Fruit fly (Drosophila melanogaster) whole organism, embryonic: ENCODE data around the gene CG12728.

Experiments
- Adf1 ChIP-seq: fragments of 200-800 bp; sonication (Bioruptor generic); IDR thresholded peaks from 2 replicates; pipeline ENCODE4 v1.3.6; 2022; ENCODE audit warnings: missing biosample characterization, missing genetic modification characterization
- Bgb ChIP-seq: fragments of 200-800 bp; sonication (Bioruptor generic); IDR thresholded peaks from 2 replicates; pipeline ENCODE4 v1.3.6; 2022; ENCODE audit warnings: missing biosample characterization, missing genetic modification characterization; ENCODE audit not compliant: partially characterized antibody
- CG11504 ChIP-seq: fragments of 200-800 bp; sonication (Bioruptor generic); optimal IDR thresholded peaks from 3 replicates; lab custom pipeline; 2019; ENCODE audit warnings: missing biosample characterization, mild to moderate bottlenecking, missing genetic modification characterization, moderate library complexity
- CG14667 ChIP-seq: fragments of 200-800 bp; sonication (Bioruptor generic); IDR thresholded peaks from 2 replicates; pipeline ENCODE4 v1.3.6; 2022; ENCODE audit warnings: missing biosample characterization, missing genetic modification characterization
- CG1529 ChIP-seq: fragments of 200-800 bp; sonication (Bioruptor generic); optimal IDR thresholded peaks from 3 replicates; lab custom pipeline; 2018; ENCODE audit warnings: missing biosample characterization, missing genetic modification characterization
- CG1647 ChIP-seq: fragments of 200-800 bp; sonication (Bioruptor generic); optimal IDR thresholded peaks from 3 replicates; lab custom pipeline; 2016; ENCODE audit warnings: missing biosample characterization, missing genetic modification characterization
- CG17385 ChIP-seq: fragments of 200-800 bp; sonication (Bioruptor generic); optimal IDR thresholded peaks from 3 replicates; lab custom pipeline; 2018; ENCODE audit warnings: missing biosample characterization, mild to moderate bottlenecking, missing genetic modification characterization
- CG17802 ChIP-seq: fragments of 200-800 bp; sonication (Bioruptor generic); optimal IDR thresholded peaks from 2 replicates; lab custom pipeline; 2018; ENCODE audit warnings: missing biosample characterization, mild to moderate bottlenecking, missing genetic modification characterization, moderate library complexity
- CG32532 ChIP-seq: fragments of 200-800 bp; sonication (Bioruptor generic); IDR thresholded peaks from 2 replicates; pipeline ENCODE4 v1.3.6; 2022; ENCODE audit warnings: missing biosample characterization, missing genetic modification characterization
- CG4617 ChIP-seq: fragments of 200-800 bp; sonication (Bioruptor generic); optimal IDR thresholded peaks from 3 replicates; lab custom pipeline; 2016; ENCODE audit warnings: missing biosample characterization, missing genetic modification characterization, borderline replicate concordance
- CG4820 ChIP-seq: fragments of 200-800 bp; sonication (Bioruptor generic); optimal IDR thresholded peaks from 3 replicates; lab custom pipeline; 2016; ENCODE audit warnings: missing biosample characterization, missing genetic modification characterization
- CG6765 ChIP-seq: fragments of 200-800 bp; sonication (Bioruptor generic); optimal IDR thresholded peaks from 3 replicates; lab custom pipeline; 2017; ENCODE audit warnings: missing biosample characterization, mild to moderate bottlenecking, missing genetic modification characterization
- CG7271 ChIP-seq: fragments of 200-800 bp; sonication (Bioruptor generic); optimal IDR thresholded peaks from 2 replicates; lab custom pipeline; 2018; ENCODE audit warnings: missing biosample characterization, mild to moderate bottlenecking, missing genetic modification characterization, moderate library complexity
- CG8089 ChIP-seq: fragments of 200-800 bp; sonication (Bioruptor generic); optimal IDR thresholded peaks from 3 replicates; lab custom pipeline; 2016; ENCODE audit warnings: missing biosample characterization, missing genetic modification characterization
- CG9609 ChIP-seq: fragments of 200-800 bp; sonication (Bioruptor generic); optimal IDR thresholded peaks from 3 replicates; lab custom pipeline; 2016; ENCODE audit warnings: missing biosample characterization, missing genetic modification characterization
- D19A ChIP-seq: fragments of 200-800 bp; optimal IDR thresholded peaks from 3 replicates; lab custom pipeline; 2019; ENCODE audit warnings: missing biosample characterization, mild to moderate bottlenecking, missing genetic modification characterization, moderate library complexity
- Ets97D ChIP-seq: fragments of 200-800 bp; sonication (Bioruptor generic); optimal IDR thresholded peaks from 3 replicates; lab custom pipeline; 2016; ENCODE audit warnings: missing biosample characterization, missing genetic modification characterization
- Fer1 ChIP-seq: fragments of 200-800 bp; sonication (Bioruptor generic); optimal IDR thresholded peaks from 2 replicates; lab custom pipeline; 2017; ENCODE audit warnings: missing biosample characterization, mild to moderate bottlenecking, missing genetic modification characterization
- Gug ChIP-seq: fragments of 200-800 bp; sonication (Bioruptor generic); IDR thresholded peaks from 4 replicates; pipeline ENCODE4 v1.3.6; 2022; ENCODE audit warnings: missing biosample characterization, missing genetic modification characterization
- HLH4C ChIP-seq: fragments of 200-800 bp; sonication (Bioruptor generic); IDR thresholded peaks from 3 replicates; pipeline ENCODE4 v1.3.6; 2022; ENCODE audit warnings: missing biosample characterization, missing genetic modification characterization; ENCODE audit not compliant: partially characterized antibody
- MESR4 ChIP-seq: fragments of 200-800 bp; sonication (Bioruptor generic); optimal IDR thresholded peaks from 2 replicates; lab custom pipeline; 2018; ENCODE audit warnings: missing biosample characterization, mild to moderate bottlenecking, missing genetic modification characterization, moderate library complexity
- Max ChIP-seq: fragments of 200-800 bp; sonication (Bioruptor generic); optimal IDR thresholded peaks from 2 replicates; lab custom pipeline; 2016; ENCODE audit warnings: missing biosample characterization, mild to moderate bottlenecking, missing genetic modification characterization
- Myb ChIP-seq: fragments of 200-800 bp; sonication (Bioruptor generic); optimal IDR thresholded peaks from 2 replicates; lab custom pipeline; 2016; ENCODE audit warnings: missing biosample characterization, missing genetic modification characterization
- Optix ChIP-seq: fragments of 200-800 bp; sonication (Bioruptor generic); IDR thresholded peaks from 3 replicates; pipeline ENCODE4 v1.3.6; 2022; ENCODE audit warnings: missing biosample characterization, missing genetic modification characterization
- Rx ChIP-seq: fragments of 200-800 bp; sonication (Bioruptor generic); IDR thresholded peaks from 2 replicates; pipeline ENCODE4 v1.3.6; 2022; ENCODE audit warnings: missing biosample characterization, missing genetic modification characterization
- Side ChIP-seq: fragments of 200-800 bp; sonication (Bioruptor generic); optimal IDR thresholded peaks from 2 replicates; lab custom pipeline; 2016; ENCODE audit warnings: missing biosample characterization, missing genetic modification characterization
- Sry-β ChIP-seq: fragments of 200-800 bp; sonication (Bioruptor generic); optimal IDR thresholded peaks from 2 replicates; lab custom pipeline; 2018; ENCODE audit warnings: missing biosample characterization, mild to moderate bottlenecking, missing genetic modification characterization, moderate library complexity
- YL-1 ChIP-seq: fragments of 200-800 bp; sonication (Bioruptor generic); optimal IDR thresholded peaks from 3 replicates; lab custom pipeline; 2017; ENCODE audit warnings: missing biosample characterization, mild to moderate bottlenecking, missing genetic modification characterization
- amos ChIP-seq: fragments of 200-800 bp; sonication (Bioruptor generic); IDR thresholded peaks from 2 replicates; pipeline ENCODE4 v1.3.6; 2022; ENCODE audit warnings: missing biosample characterization, missing genetic modification characterization; ENCODE audit not compliant: partially characterized antibody
- br ChIP-seq: fragments of >200 bp; optimal IDR thresholded peaks from 2 replicates; lab custom pipeline; 2017
- cas ChIP-seq: fragments of 200-800 bp; sonication (Bioruptor generic); IDR thresholded peaks from 2 replicates; pipeline ENCODE4 v1.3.6; 2022; ENCODE audit warnings: missing biosample characterization, missing genetic modification characterization
- cg ChIP-seq: fragments of 200-800 bp; sonication (Bioruptor generic); optimal IDR thresholded peaks from 3 replicates; lab custom pipeline; 2019; ENCODE audit warnings: missing biosample characterization, mild to moderate bottlenecking, missing genetic modification characterization, moderate library complexity
- cwo ChIP-seq: fragments of 200-800 bp; sonication (Bioruptor generic); optimal IDR thresholded peaks from 3 replicates; lab custom pipeline; 2017; ENCODE audit warnings: missing biosample characterization, missing genetic modification characterization, mild to moderate bottlenecking, moderate library complexity, missing genetic modification reagents
- dmrt11E ChIP-seq: fragments of 200-800 bp; sonication (Bioruptor generic); optimal IDR thresholded peaks from 3 replicates; lab custom pipeline; 2018; ENCODE audit warnings: missing biosample characterization, mild to moderate bottlenecking, missing genetic modification characterization, moderate library complexity
- fd3F ChIP-seq: fragments of 200-800 bp; sonication (Bioruptor generic); optimal IDR thresholded peaks from 2 replicates; lab custom pipeline; 2018; ENCODE audit warnings: missing biosample characterization, mild to moderate bottlenecking, missing genetic modification characterization, moderate library complexity
- gcm2 ChIP-seq: fragments of 200-800 bp; sonication (Bioruptor generic); optimal IDR thresholded peaks from 2 replicates; lab custom pipeline; 2016; ENCODE audit warnings: missing biosample characterization, missing genetic modification characterization
- grau ChIP-seq: fragments of 200-800 bp; optimal IDR thresholded peaks from 3 replicates; lab custom pipeline; 2019; ENCODE audit warnings: missing biosample characterization, mild to moderate bottlenecking, missing genetic modification characterization, moderate library complexity
- ind ChIP-seq: fragments of 200-800 bp; sonication (Bioruptor generic); optimal IDR thresholded peaks from 3 replicates; lab custom pipeline; 2016; ENCODE audit warnings: missing biosample characterization, missing genetic modification characterization
- kni ChIP-seq: fragments of 200-800 bp; sonication (Bioruptor generic); optimal IDR thresholded peaks from 3 replicates; lab custom pipeline; 2017; ENCODE audit warnings: mild to moderate bottlenecking, missing biosample characterization, missing genetic modification reagents, missing genetic modification characterization
- org-1 ChIP-seq: fragments of 200-800 bp; sonication (Bioruptor generic); optimal IDR thresholded peaks from 2 replicates; lab custom pipeline; 2017; ENCODE audit warnings: missing biosample characterization, missing genetic modification characterization
- pita ChIP-seq: fragments of 200-800 bp; sonication (Bioruptor generic); optimal IDR thresholded peaks from 2 replicates; lab custom pipeline; 2017; ENCODE audit warnings: missing biosample characterization, mild to moderate bottlenecking, missing genetic modification characterization
- pnt ChIP-seq: fragments of 200-800 bp; sonication (Bioruptor generic); optimal IDR thresholded peaks from 3 replicates; lab custom pipeline; 2016; ENCODE audit warnings: missing biosample characterization, missing genetic modification characterization
- prd ChIP-seq, 3 experiments: fragments of >200 bp in 2 of 3; fragments of 200-800 bp in 1 of 3; sonication (Bioruptor generic) in 1 of 3; optimal IDR thresholded peaks in 2 of 3; IDR thresholded peaks in 1 of 3; 2 replicates in 2 of 3; 3 replicates in 1 of 3; pipeline versions ENCODE4 v1.3.6 to Lab custom; 2017 to 2022; ENCODE audit warnings: missing biosample characterization in 1 of 3, missing genetic modification characterization in 1 of 3
- pzg ChIP-seq: fragments of 200-800 bp; sonication (Bioruptor generic); optimal IDR thresholded peaks from 3 replicates; lab custom pipeline; 2018; ENCODE audit warnings: missing biosample characterization, mild to moderate bottlenecking, missing genetic modification characterization, moderate library complexity
- repo ChIP-seq: fragments of 200-800 bp; sonication (Bioruptor generic); optimal IDR thresholded peaks from 2 replicates; lab custom pipeline; 2016; ENCODE audit warnings: missing biosample characterization, missing genetic modification characterization
- shn ChIP-seq: fragments of 200-800 bp; sonication (Bioruptor generic); optimal IDR thresholded peaks from 3 replicates; lab custom pipeline; 2016; ENCODE audit warnings: missing biosample characterization, missing genetic modification characterization
- sna ChIP-seq: fragments of 200-800 bp; sonication (Bioruptor generic); IDR thresholded peaks from 2 replicates; pipeline ENCODE4 v1.3.6; 2022; ENCODE audit warnings: missing biosample characterization, missing genetic modification characterization; ENCODE audit not compliant: partially characterized antibody
- toy ChIP-seq: fragments of 200-800 bp; sonication (Bioruptor generic); IDR thresholded peaks from 2 replicates; pipeline ENCODE4 v1.3.6; 2022; ENCODE audit warnings: missing biosample characterization, missing genetic modification characterization
- wdn ChIP-seq: fragments of 200-800 bp; sonication (Bioruptor generic); IDR thresholded peaks from 2 replicates; pipeline ENCODE4 v1.3.6; 2022; ENCODE audit warnings: missing biosample characterization, missing genetic modification characterization

The CG12728 gene

DNA sequence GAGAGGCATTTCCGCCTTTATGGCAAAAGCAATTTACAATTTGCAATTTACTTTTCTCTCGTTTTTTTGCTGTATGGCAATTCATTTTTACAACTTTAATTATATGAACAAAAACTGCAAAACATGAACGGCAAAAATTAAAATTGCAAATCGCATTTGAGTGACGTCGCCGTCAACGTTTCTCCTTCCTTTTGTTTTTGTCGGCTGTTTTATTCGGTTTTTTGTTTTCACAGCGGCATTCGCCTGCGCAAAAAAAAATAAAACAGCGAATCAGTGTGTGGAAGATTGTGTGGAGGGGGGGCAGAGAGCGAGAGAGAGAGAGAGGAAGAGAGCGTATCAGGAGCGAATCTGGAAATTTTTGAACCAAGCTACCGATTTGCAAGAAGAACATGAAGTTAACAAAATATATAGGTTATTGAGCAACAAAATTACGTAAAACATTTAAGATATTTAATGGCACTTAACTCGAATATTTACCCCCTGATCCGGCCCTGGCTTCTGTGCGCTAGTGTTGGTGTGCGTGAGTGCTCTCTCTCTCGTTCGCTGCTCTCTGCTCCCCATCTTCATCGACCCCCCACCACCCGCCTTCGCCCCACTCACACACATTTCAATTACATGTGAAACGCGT is 23.8 kb upstream of the CG12728 start (continued):
- TF ChIP-seq shn (GFP tag; lab: Kevin White, UChicago): peak; percentile 98
- TF ChIP-seq D19A (tag; lab: Kevin White, UChicago): peak; percentile 94
- no peak for TF ChIP-seq br (lab: Kevin White, UChicago)
- TF ChIP-seq ind (GFP tag; lab: Kevin White, UChicago): peak; percentile 99
- TF ChIP-seq dmrt11E (tag; lab: Kevin White, UChicago): peak; percentile 96
- TF ChIP-seq HLH4C (GFP tag; lab: Robert Waterston, UW): peak; percentile 78
- TF ChIP-seq grau (tag; lab: Kevin White, UChicago): peak; percentile 98
- no peak for TF ChIP-seq sna (GFP tag; lab: Robert Waterston, UW)
- TF ChIP-seq gcm2 (GFP tag; lab: Kevin White, UChicago): peak; percentile 98
- peak; percentile 98 for TF ChIP-seq fd3F
- peak; percentile 99 for TF ChIP-seq cwo (GFP tag; lab: Kevin White, UChicago)
- TF ChIP-seq MESR4 (GFP tag; lab: Kevin White, UChicago): peak; percentile 73
- peak; percentile 94 for TF ChIP-seq Myb (GFP tag; lab: Kevin White, UChicago)
- TF ChIP-seq Max (GFP tag; lab: Kevin White, UChicago): peak; percentile 97
- TF ChIP-seq org-1 (GFP tag; lab: Kevin White, UChicago): peak; percentile 99
- peak; percentile 96 for TF ChIP-seq CG6765 (GFP tag; lab: Kevin White, UChicago)
- TF ChIP-seq Fer1 (GFP tag; lab: Kevin White, UChicago): peak; percentile 99
- TF ChIP-seq pnt (GFP tag; lab: Kevin White, UChicago): peak; percentile 99
- peak; percentile 96 for TF ChIP-seq CG17385
- TF ChIP-seq repo: peak; percentile 98
- peak; percentile 92 for TF ChIP-seq Ets97D
- peak; percentile 49 for TF ChIP-seq Sry-β (GFP tag; lab: Kevin White, UChicago)
- peak; percentile 98 for TF ChIP-seq CG1647
- peak; percentile 100 for TF ChIP-seq CG32532 (GFP tag; lab: Robert Waterston, UW)
- peak; percentile 99 for TF ChIP-seq CG14667
- peak; percentile 99 for TF ChIP-seq Rx (GFP tag; lab: Robert Waterston, UW)
- peak; percentile 99 for TF ChIP-seq wdn (GFP tag; lab: Robert Waterston, UW)
- TF ChIP-seq Optix: peak; percentile 99
- TF ChIP-seq cas (GFP tag; lab: Robert Waterston, UW): peak; percentile 98
- peak; percentile 99 for TF ChIP-seq toy (GFP tag; lab: Robert Waterston, UW)
- TF ChIP-seq pita (GFP tag; lab: Kevin White, UChicago): no peak
- TF ChIP-seq pzg (GFP tag; lab: Kevin White, UChicago): peak; percentile 45
- TF ChIP-seq Bgb (GFP tag; lab: Robert Waterston, UW): peak; percentile 96
- TF ChIP-seq kni (GFP tag; lab: Kevin White, UChicago): peak; percentile 78
- peak; percentile 99 for TF ChIP-seq CG4617 (GFP tag; lab: Kevin White, UChicago)
- TF ChIP-seq Gug (GFP tag; lab: Robert Waterston, UW): peak; percentile 99
- TF ChIP-seq CG9609 (GFP tag; lab: Kevin White, UChicago): peak; percentile 99
- TF ChIP-seq cg (GFP tag; lab: Kevin White, UChicago): peak; percentile 94
- peak; percentile 98 for TF ChIP-seq CG1529 (GFP tag; lab: Kevin White, UChicago)
- TF ChIP-seq CG8089 (GFP tag; lab: Kevin White, UChicago): peak; percentile 98
- TF ChIP-seq amos (GFP tag; lab: Robert Waterston, UW): peak; percentile 86; the same call in 1 of the 2 replicates
- peak; percentile 72 for TF ChIP-seq CG7271 (tag; lab: Kevin White, UChicago)
- peak; percentile 90 for TF ChIP-seq CG17802 (tag; lab: Kevin White, UChicago)
- TF ChIP-seq YL-1 (GFP tag; lab: Kevin White, UChicago): peak; percentile 95
- peak; percentile 99 for TF ChIP-seq Side (GFP tag; lab: Kevin White, UChicago)
- TF ChIP-seq prd (optimal IDR thresholded peaks at IDR 0.05; lab: Kevin White, UChicago): no peak
- TF ChIP-seq prd (GFP tag; IDR thresholded peaks at IDR 0.05; lab: Robert Waterston, UW): peak; percentile 100
- TF ChIP-seq CG11504 (tag; lab: Kevin White, UChicago): peak; percentile 98
- TF ChIP-seq CG4820 (GFP tag; lab: Kevin White, UChicago): peak; percentile 98
- TF ChIP-seq Adf1 (GFP tag; lab: Robert Waterston, UW): peak; percentile 92
